In the genomic region with DNA sequence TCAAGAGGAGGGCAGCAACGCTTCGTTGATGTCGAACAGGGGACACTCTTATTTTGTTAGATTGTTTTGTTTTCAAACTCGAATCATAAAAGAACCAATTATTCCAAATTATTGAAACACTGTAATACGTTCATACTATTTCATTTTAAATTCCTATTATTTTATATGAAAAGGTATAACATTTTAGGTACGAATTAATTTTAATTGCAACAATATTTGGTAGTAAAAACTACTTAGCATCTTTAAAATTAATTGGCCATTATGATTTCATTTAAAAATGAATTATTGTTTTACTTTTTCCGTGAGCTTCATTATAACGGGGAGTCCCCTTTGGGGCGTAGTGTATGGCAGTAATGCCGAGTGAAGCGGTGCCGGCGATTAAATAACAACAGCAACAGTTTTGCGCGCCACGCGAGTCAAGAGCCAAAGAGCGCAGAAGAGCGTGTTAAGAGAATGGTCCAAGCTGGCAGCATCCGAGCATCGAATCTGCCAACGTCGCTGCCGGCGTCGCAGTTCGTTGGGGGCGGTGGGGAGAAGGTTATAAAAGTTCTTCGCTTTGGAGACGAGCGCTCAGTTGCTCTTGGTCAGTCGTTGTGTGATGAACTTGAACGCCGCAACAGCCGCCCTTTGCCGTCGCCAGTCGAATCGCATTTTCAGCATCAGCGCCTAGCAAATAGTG, we compare ENCODE assay signal across 1 fruit fly cellular context.
TF ChIP-seq lines count a peak whose summit lies in the region.

No protein-coding gene starts in this region.

TF ChIP-seq in whole organism, embryonic, 481 proteins besides CTCF, POLR2A, EP300 and RAD21 (continued from another document and continues in another):
- no peak for TF ChIP-seq sima (GFP tag; optimal IDR thresholded peaks at IDR 0.05; lab: Kevin White, UChicago)
- TF ChIP-seq wdn (GFP tag; IDR thresholded peaks at IDR 0.05; lab: Robert Waterston, UW): no peak
- TF ChIP-seq esg (GFP tag; conservative IDR thresholded peaks at IDR 0.05; lab: Robert Waterston, UW): 0 out of 2 replicates have a peak, but pooled peaks have one; percentile 5
- peak in 1 of 2 experiments; percentile 86 for TF ChIP-seq Pdp1 (GFP tag; optimal IDR thresholded peaks at IDR 0.05; lab: Kevin White, UChicago)
- no peak for TF ChIP-seq NFAT (GFP tag; IDR thresholded peaks at IDR 0.05; lab: Robert Waterston, UW)
- peak; percentile 29 for TF ChIP-seq Max (GFP tag; optimal IDR thresholded peaks at IDR 0.05; lab: Kevin White, UChicago)
- TF ChIP-seq bbx (GFP tag; IDR thresholded peaks at IDR 0.05; lab: Robert Waterston, UW; ENCODE audit: partially characterized antibody): peak; percentile 49; the same call in 1 of the 2 replicates
- TF ChIP-seq Hey (tag; optimal IDR thresholded peaks at IDR 0.05; lab: Kevin White, UChicago): no peak
- TF ChIP-seq maf-S (GFP tag; optimal IDR thresholded peaks at IDR 0.05; lab: Kevin White, UChicago): no peak
- no peak for TF ChIP-seq Dp (GFP tag; optimal IDR thresholded peaks at IDR 0.05; lab: Kevin White, UChicago)
- no peak for TF ChIP-seq danr (GFP tag; IDR thresholded peaks at IDR 0.05; lab: Robert Waterston, UW)
- no peak for TF ChIP-seq CG4404 (GFP tag; IDR thresholded peaks at IDR 0.05; lab: Robert Waterston, UW)
- no peak for TF ChIP-seq pum (GFP tag; optimal IDR thresholded peaks at IDR 0.05; lab: Kevin White, UChicago)
- TF ChIP-seq CG6813 (GFP tag; optimal IDR thresholded peaks at IDR 0.05; lab: Kevin White, UChicago): no peak
- TF ChIP-seq CG11247 (GFP tag; IDR thresholded peaks at IDR 0.05; lab: Robert Waterston, UW): no peak
- no peak for TF ChIP-seq pros (GFP tag; optimal IDR thresholded peaks at IDR 0.05; lab: Kevin White, UChicago)
- TF ChIP-seq CG13287 (GFP tag; IDR thresholded peaks at IDR 0.05; lab: Robert Waterston, UW; ENCODE audit: partially characterized antibody): peak; percentile 58
- TF ChIP-seq CG12744 (GFP tag; optimal IDR thresholded peaks at IDR 0.05; lab: Kevin White, UChicago): peak; percentile 17
- TF ChIP-seq lmd (GFP tag; IDR thresholded peaks at IDR 0.05; lab: Robert Waterston, UW): peak; percentile 39
- TF ChIP-seq CG13123 (GFP tag; optimal IDR thresholded peaks at IDR 0.05; lab: Kevin White, UChicago): no peak
- TF ChIP-seq slou (GFP tag; optimal IDR thresholded peaks at IDR 0.05; lab: Kevin White, UChicago): no peak
- TF ChIP-seq sd (tag; optimal IDR thresholded peaks at IDR 0.05; lab: Kevin White, UChicago): no peak
- peak; percentile 24 for TF ChIP-seq CG6254 (GFP tag; optimal IDR thresholded peaks at IDR 0.05; lab: Kevin White, UChicago)
- no peak for TF ChIP-seq CG12155 (GFP tag; optimal IDR thresholded peaks at IDR 0.05; lab: Kevin White, UChicago)
- no peak for TF ChIP-seq sna (GFP tag; IDR thresholded peaks at IDR 0.05; lab: Robert Waterston, UW; ENCODE audit: partially characterized antibody)
- TF ChIP-seq CG2120 (GFP tag; optimal IDR thresholded peaks at IDR 0.05; lab: Kevin White, UChicago): peak; percentile 58
- peak; percentile 32; the same call in 1 of the 3 replicates for TF ChIP-seq Aef1 (GFP tag; IDR thresholded peaks at IDR 0.05; lab: Robert Waterston, UW)
- TF ChIP-seq CG7987 (GFP tag; optimal IDR thresholded peaks at IDR 0.05; lab: Kevin White, UChicago): no peak
- no peak for TF ChIP-seq jumu (GFP tag; optimal IDR thresholded peaks at IDR 0.05; lab: Kevin White, UChicago)
- no peak for TF ChIP-seq CG30020 (tag; optimal IDR thresholded peaks at IDR 0.05; lab: Kevin White, UChicago)
- no peak for TF ChIP-seq yki (optimal IDR thresholded peaks at IDR 0.05; lab: Kevin White, UChicago)
- no peak for TF ChIP-seq fd64A (GFP tag; optimal IDR thresholded peaks at IDR 0.05; lab: Kevin White, UChicago)
- TF ChIP-seq CG10274 (GFP tag; optimal IDR thresholded peaks at IDR 0.05; lab: Kevin White, UChicago): peak; percentile 51
- peak; percentile 56; the same call in 2 of the 3 replicates for TF ChIP-seq zen2 (GFP tag; IDR thresholded peaks at IDR 0.05; lab: Robert Waterston, UW; ENCODE audit: partially characterized antibody)
- TF ChIP-seq trem (tag; optimal IDR thresholded peaks at IDR 0.05; lab: Kevin White, UChicago): no peak
- TF ChIP-seq dimm (GFP tag; IDR thresholded peaks at IDR 0.05; lab: Robert Waterston, UW): no peak
- TF ChIP-seq CG34224 (GFP tag; IDR thresholded peaks at IDR 0.05; lab: Robert Waterston, UW; ENCODE audit: partially characterized antibody): peak; percentile 51; the same call in 1 of the 3 replicates
- no peak for TF ChIP-seq Fer2 (tag; optimal IDR thresholded peaks at IDR 0.05; lab: Kevin White, UChicago)
- TF ChIP-seq CG7745 (tag; optimal IDR thresholded peaks at IDR 0.05; lab: Kevin White, UChicago): no peak
- TF ChIP-seq B-H1 (GFP tag; IDR thresholded peaks at IDR 0.05; lab: Robert Waterston, UW): peak; percentile 28; the same call in 1 of the 3 replicates
- TF ChIP-seq CG11696 (GFP tag; IDR thresholded peaks at IDR 0.05; lab: Robert Waterston, UW): no peak
- TF ChIP-seq CG12299 (tag; optimal IDR thresholded peaks at IDR 0.05; lab: Kevin White, UChicago): no peak
- TF ChIP-seq CG5953 (GFP tag; IDR thresholded peaks at IDR 0.05; lab: Robert Waterston, UW): peak; percentile 19; the same call in 1 of the 2 replicates
- no peak for TF ChIP-seq CG17829 (tag; optimal IDR thresholded peaks at IDR 0.05; lab: Kevin White, UChicago)
- TF ChIP-seq CG30403 (GFP tag; optimal IDR thresholded peaks at IDR 0.05; lab: Kevin White, UChicago): peak; percentile 57
- no peak for TF ChIP-seq Chrac-16 (GFP tag; optimal IDR thresholded peaks at IDR 0.05; lab: Kevin White, UChicago)
- no peak for TF ChIP-seq Atf3 (GFP tag; optimal IDR thresholded peaks at IDR 0.05; lab: Kevin White, UChicago)
- TF ChIP-seq CG11085 (GFP tag; IDR thresholded peaks at IDR 0.05; lab: Robert Waterston, UW): no peak
- TF ChIP-seq CG10543 (GFP tag; optimal IDR thresholded peaks at IDR 0.05; lab: Kevin White, UChicago): peak; percentile 72
- no peak for TF ChIP-seq ftz-f1 (GFP tag; optimal IDR thresholded peaks at IDR 0.05; lab: Kevin White, UChicago)
- no peak for TF ChIP-seq Taf1 (GFP tag; IDR thresholded peaks at IDR 0.05; lab: Robert Waterston, UW)
- TF ChIP-seq CG10462 (GFP tag; optimal IDR thresholded peaks at IDR 0.05; lab: Kevin White, UChicago): no peak
- peak; percentile 63 for TF ChIP-seq CG7839 (tag; optimal IDR thresholded peaks at IDR 0.05; lab: Kevin White, UChicago)
- no peak for TF ChIP-seq CG14710 (tag; optimal IDR thresholded peaks at IDR 0.05; lab: Kevin White, UChicago)
- no peak for TF ChIP-seq CG1024 (GFP tag; IDR thresholded peaks at IDR 0.05; lab: Robert Waterston, UW)
- peak; percentile 68 for TF ChIP-seq CoRest (tag; optimal IDR thresholded peaks at IDR 0.05; lab: Kevin White, UChicago)
- TF ChIP-seq eve (GFP tag; optimal IDR thresholded peaks at IDR 0.05; lab: Kevin White, UChicago): no peak
- TF ChIP-seq BtbVII (GFP tag; optimal IDR thresholded peaks at IDR 0.05; lab: Kevin White, UChicago): no peak
- TF ChIP-seq ewg (GFP tag; optimal IDR thresholded peaks at IDR 0.05; lab: Kevin White, UChicago): peak; percentile 23
- TF ChIP-seq HLH54F (GFP tag; optimal IDR thresholded peaks at IDR 0.05; lab: Kevin White, UChicago): no peak
- TF ChIP-seq ato (GFP tag; IDR thresholded peaks at IDR 0.05; lab: Robert Waterston, UW; ENCODE audit: partially characterized antibody): no peak
- no peak for TF ChIP-seq schlank (tag; optimal IDR thresholded peaks at IDR 0.05; lab: Kevin White, UChicago)
- no peak for TF ChIP-seq Lim3 (GFP tag; IDR thresholded peaks at IDR 0.05; lab: Robert Waterston, UW)
- peak; percentile 30 for TF ChIP-seq Fer3 (tag; optimal IDR thresholded peaks at IDR 0.05; lab: Kevin White, UChicago)
- TF ChIP-seq CG14965 (GFP tag; optimal IDR thresholded peaks at IDR 0.05; lab: Kevin White, UChicago; ENCODE audit: borderline replicate concordance): no peak
- no peak for TF ChIP-seq Vsx1 (GFP tag; optimal IDR thresholded peaks at IDR 0.05; lab: Kevin White, UChicago)
- TF ChIP-seq Hmr (GFP tag; optimal IDR thresholded peaks at IDR 0.05; lab: Kevin White, UChicago): peak; percentile 34
- TF ChIP-seq Side (GFP tag; optimal IDR thresholded peaks at IDR 0.05; lab: Kevin White, UChicago): no peak
- peak; percentile 54 for TF ChIP-seq abd-A (tag; optimal IDR thresholded peaks at IDR 0.05; lab: Kevin White, UChicago)
- TF ChIP-seq CG17568 (GFP tag; optimal IDR thresholded peaks at IDR 0.05; lab: Kevin White, UChicago): no peak
- peak; percentile 50; the same call in 1 of the 2 replicates for TF ChIP-seq rib (GFP tag; IDR thresholded peaks at IDR 0.05; lab: Robert Waterston, UW)
- TF ChIP-seq CG7556 (GFP tag; optimal IDR thresholded peaks at IDR 0.05; lab: Kevin White, UChicago): peak; percentile 71
- no peak for TF ChIP-seq tup (GFP tag; optimal IDR thresholded peaks at IDR 0.05; lab: Kevin White, UChicago)
- TF ChIP-seq CG2129 (GFP tag; IDR thresholded peaks at IDR 0.05; lab: Robert Waterston, UW; ENCODE audit: partially characterized antibody): no peak
- no peak for TF ChIP-seq CG43689 (GFP tag; IDR thresholded peaks at IDR 0.05; lab: Robert Waterston, UW)
- no peak for TF ChIP-seq pfk (GFP tag; optimal IDR thresholded peaks at IDR 0.05; lab: Kevin White, UChicago)
- no peak for TF ChIP-seq CG3065 (GFP tag; optimal IDR thresholded peaks at IDR 0.05; lab: Kevin White, UChicago)
- TF ChIP-seq CG15269 (tag; optimal IDR thresholded peaks at IDR 0.05; lab: Kevin White, UChicago): peak; percentile 61
- TF ChIP-seq B-H2 (GFP tag; optimal IDR thresholded peaks at IDR 0.05; lab: Kevin White, UChicago): no peak
- no peak for TF ChIP-seq Elba2 (GFP tag; optimal IDR thresholded peaks at IDR 0.05; lab: Kevin White, UChicago)
- TF ChIP-seq CG18476 (GFP tag; optimal IDR thresholded peaks at IDR 0.05; lab: Kevin White, UChicago): peak; percentile 7
- no peak for TF ChIP-seq caup (GFP tag; optimal IDR thresholded peaks at IDR 0.05; lab: Kevin White, UChicago; ENCODE audit: severe bottlenecking)
- peak; percentile 30 for TF ChIP-seq fd96Cb (tag; optimal IDR thresholded peaks at IDR 0.05; lab: Kevin White, UChicago)
- TF ChIP-seq nom (GFP tag; optimal IDR thresholded peaks at IDR 0.05; lab: Kevin White, UChicago): peak; percentile 14
- TF ChIP-seq ind (GFP tag; optimal IDR thresholded peaks at IDR 0.05; lab: Kevin White, UChicago): peak; percentile 22
- TF ChIP-seq Myb (GFP tag; optimal IDR thresholded peaks at IDR 0.05; lab: Kevin White, UChicago): no peak
- peak; percentile 81 for TF ChIP-seq Jarid2 (GFP tag; optimal IDR thresholded peaks at IDR 0.05; lab: Kevin White, UChicago)
- peak; percentile 7 for TF ChIP-seq NfI (GFP tag; optimal IDR thresholded peaks at IDR 0.05; lab: Kevin White, UChicago)
- TF ChIP-seq pnt (GFP tag; optimal IDR thresholded peaks at IDR 0.05; lab: Kevin White, UChicago): no peak
- no peak for TF ChIP-seq CG4360 (GFP tag; IDR thresholded peaks at IDR 0.05; lab: Robert Waterston, UW)
- TF ChIP-seq CG4820 (GFP tag; optimal IDR thresholded peaks at IDR 0.05; lab: Kevin White, UChicago): no peak
- TF ChIP-seq Lpt (GFP tag; optimal IDR thresholded peaks at IDR 0.05; lab: Kevin White, UChicago): no peak
- TF ChIP-seq ro (GFP tag; IDR thresholded peaks at IDR 0.05; lab: Robert Waterston, UW): no peak
- TF ChIP-seq Dfd (GFP tag; optimal IDR thresholded peaks at IDR 0.05; lab: Kevin White, UChicago): no peak
- no peak for TF ChIP-seq kni (GFP tag; optimal IDR thresholded peaks at IDR 0.05; lab: Kevin White, UChicago)
- peak; percentile 34 for TF ChIP-seq CG10979 (tag; optimal IDR thresholded peaks at IDR 0.05; lab: Kevin White, UChicago)
- TF ChIP-seq fd3F (GFP tag; optimal IDR thresholded peaks at IDR 0.05; lab: Kevin White, UChicago): peak; percentile 30
- TF ChIP-seq CG5245 (GFP tag; optimal IDR thresholded peaks at IDR 0.05; lab: Kevin White, UChicago): no peak
- TF ChIP-seq chif (GFP tag; optimal IDR thresholded peaks at IDR 0.05; lab: Kevin White, UChicago): no peak
- no peak for TF ChIP-seq Awh (GFP tag; IDR thresholded peaks at IDR 0.05; lab: Robert Waterston, UW)
- TF ChIP-seq CG2889 (GFP tag; IDR thresholded peaks at IDR 0.05; lab: Robert Waterston, UW): no peak
- no peak for TF ChIP-seq CG12942 (GFP tag; optimal IDR thresholded peaks at IDR 0.05; lab: Kevin White, UChicago)
- TF ChIP-seq Dek (tag; optimal IDR thresholded peaks at IDR 0.05; lab: Kevin White, UChicago): peak; percentile 28
- TF ChIP-seq Usf (GFP tag; optimal IDR thresholded peaks at IDR 0.05; lab: Kevin White, UChicago): no peak
- TF ChIP-seq Sry-β (GFP tag; optimal IDR thresholded peaks at IDR 0.05; lab: Kevin White, UChicago): no peak
- TF ChIP-seq trh (GFP tag; optimal IDR thresholded peaks at IDR 0.05; lab: Kevin White, UChicago): no peak
- TF ChIP-seq CG31441 (GFP tag; IDR thresholded peaks at IDR 0.05; lab: Robert Waterston, UW): peak; percentile 64; the same call in 1 of the 2 replicates
- peak; percentile 6 for TF ChIP-seq CG15514 (GFP tag; optimal IDR thresholded peaks at IDR 0.05; lab: Kevin White, UChicago)
- TF ChIP-seq D19A (tag; optimal IDR thresholded peaks at IDR 0.05; lab: Kevin White, UChicago): peak; percentile 90
- TF ChIP-seq crp (GFP tag; optimal IDR thresholded peaks at IDR 0.05; lab: Kevin White, UChicago): no peak
- TF ChIP-seq salm (tag; optimal IDR thresholded peaks at IDR 0.05; lab: Kevin White, UChicago): no peak
- no peak for TF ChIP-seq CG8478 (optimal IDR thresholded peaks at IDR 0.05; lab: Kevin White, UChicago)
- TF ChIP-seq bab2 (GFP tag; optimal IDR thresholded peaks at IDR 0.05; lab: Kevin White, UChicago): no peak
- TF ChIP-seq CG12104 (GFP tag; optimal IDR thresholded peaks at IDR 0.05; lab: Kevin White, UChicago): peak; percentile 56
- 0 out of 3 replicates have a peak, but pooled peaks have one; percentile 44 for TF ChIP-seq z (GFP tag; IDR thresholded peaks at IDR 0.05; lab: Robert Waterston, UW)
- TF ChIP-seq NK7.1 (GFP tag; optimal IDR thresholded peaks at IDR 0.05; lab: Kevin White, UChicago): no peak
- TF ChIP-seq Ada2b (GFP tag; IDR thresholded peaks at IDR 0.05; lab: Robert Waterston, UW): 0 out of 2 replicates have a peak, but pooled peaks have one; percentile 10
- no peak for TF ChIP-seq bsh (GFP tag; optimal IDR thresholded peaks at IDR 0.05; lab: Kevin White, UChicago)
- TF ChIP-seq CG8765 (GFP tag; IDR thresholded peaks at IDR 0.05; lab: Robert Waterston, UW): no peak
- TF ChIP-seq CG8924 (tag; optimal IDR thresholded peaks at IDR 0.05; lab: Kevin White, UChicago): peak; percentile 61
- peak; percentile 54 for TF ChIP-seq sug (tag; optimal IDR thresholded peaks at IDR 0.05; lab: Kevin White, UChicago)
- TF ChIP-seq D (optimal IDR thresholded peaks at IDR 0.05; lab: Kevin White, UChicago): no peak
- no peak for TF ChIP-seq D (GFP tag; optimal IDR thresholded peaks at IDR 0.05; lab: Kevin White, UChicago)
- TF ChIP-seq fd102C (GFP tag; optimal IDR thresholded peaks at IDR 0.05; lab: Kevin White, UChicago): no peak
- no peak for TF ChIP-seq tx (GFP tag; optimal IDR thresholded peaks at IDR 0.05; lab: Kevin White, UChicago)
